Worm (Caenorhabditis elegans) whole organism, L3 larva: Measurements from ENCODE around the gene C13A2.7.
"Not testable (repeated sequence)": the region's sequence is repeated elsewhere in the genome, so short reads cannot be mapped to it uniquely, and the experiment has no call there.

Source experiments
- R02D3.7 ChIP-seq: fragments of 150-350 bp; optimal IDR thresholded peaks from 2 replicates; lab custom pipeline; 2014; ENCODE audit warnings: missing biosample characterization, missing genetic modification characterization
- ZK546.5 ChIP-seq: sonication (generic microtip); optimal IDR thresholded peaks from 2 replicates; lab custom pipeline; 2017; ENCODE audit warnings: missing biosample characterization, missing genetic modification characterization
- ceh-28 ChIP-seq: fragments of 150-350 bp; optimal IDR thresholded peaks from 2 replicates; lab custom pipeline; 2014; ENCODE audit warnings: missing biosample characterization, missing genetic modification reagents, missing genetic modification characterization
- ceh-82 ChIP-seq: fragments of 150-350 bp; optimal IDR thresholded peaks from 2 replicates; lab custom pipeline; 2014; ENCODE audit warnings: missing biosample characterization, missing genetic modification characterization
- ceh-9 ChIP-seq: sonication (generic microtip); optimal IDR thresholded peaks from 2 replicates; lab custom pipeline; 2018; ENCODE audit warnings: missing biosample characterization, missing genetic modification characterization
- egl-27 ChIP-seq: sonication (generic microtip); optimal IDR thresholded peaks from 4 replicates; lab custom pipeline; 2017; ENCODE audit warnings: missing biosample characterization, missing genetic modification reagents, missing genetic modification characterization
- egl-5 ChIP-seq: fragments of 150-350 bp; optimal IDR thresholded peaks from 2 replicates; lab custom pipeline; 2017; ENCODE audit warnings: missing biosample characterization, missing genetic modification reagents, missing genetic modification characterization, inconsistent platforms
- elt-1 ChIP-seq: fragments of 150-350 bp; optimal IDR thresholded peaks from 2 replicates; lab custom pipeline; 2014; ENCODE audit warnings: missing biosample characterization, missing genetic modification characterization
- elt-3 ChIP-seq, 3 experiments: fragments of 150-350 bp in 1 of 3; sonication (generic microtip) in 2 of 3; optimal IDR thresholded peaks; 2 replicates in 2 of 3; 4 replicates in 1 of 3; lab custom pipeline; 2014 to 2017; ENCODE audit warnings: missing biosample characterization in 3 of 3, missing genetic modification characterization in 3 of 3
- eor-1 ChIP-seq, 2 experiments: fragments of 150-350 bp; optimal IDR thresholded peaks; 2 replicates each; lab custom pipeline; 2014 to 2018; ENCODE audit warnings: missing biosample characterization in 2 of 2, missing genetic modification characterization in 2 of 2
- fkh-2 ChIP-seq: fragments of 150-350 bp; optimal IDR thresholded peaks from 2 replicates; lab custom pipeline; 2014; ENCODE audit warnings: missing biosample characterization, missing genetic modification reagents, missing genetic modification characterization
- fos-1 ChIP-seq: fragments of 150-350 bp; optimal IDR thresholded peaks from 2 replicates; lab custom pipeline; 2014; ENCODE audit warnings: missing biosample characterization, missing genetic modification characterization
- hmg-11 ChIP-seq: sonication (generic microtip); optimal IDR thresholded peaks from 2 replicates; lab custom pipeline; 2016; ENCODE audit warnings: missing genetic modification characterization, missing compliant biosample characterization
- jun-1 ChIP-seq: fragments of 150-350 bp; optimal IDR thresholded peaks from 2 replicates; lab custom pipeline; 2014; ENCODE audit warnings: missing biosample characterization, missing genetic modification reagents, missing genetic modification characterization
- lin-15B ChIP-seq: fragments of 150-350 bp; optimal IDR thresholded peaks from 2 replicates; lab custom pipeline; 2014; ENCODE audit warnings: missing biosample characterization, missing genetic modification characterization
- mdl-1 ChIP-seq: fragments of 150-350 bp; optimal IDR thresholded peaks from 2 replicates; lab custom pipeline; 2014; ENCODE audit warnings: missing biosample characterization, missing genetic modification characterization
- mml-1 ChIP-seq: fragments of 150-350 bp; sonication (generic microtip); optimal IDR thresholded peaks from 3 replicates; lab custom pipeline; 2014; ENCODE audit warnings: missing biosample characterization, missing genetic modification characterization
- nhr-11 ChIP-seq: fragments of 150-350 bp; optimal IDR thresholded peaks from 2 replicates; lab custom pipeline; 2014; ENCODE audit warnings: missing biosample characterization, missing genetic modification characterization
- nhr-12 ChIP-seq: fragments of 150-350 bp; optimal IDR thresholded peaks from 2 replicates; lab custom pipeline; 2014; ENCODE audit warnings: missing biosample characterization, missing genetic modification characterization
- nhr-237 ChIP-seq: fragments of 150-350 bp; optimal IDR thresholded peaks from 2 replicates; lab custom pipeline; 2014; ENCODE audit warnings: missing biosample characterization, missing genetic modification characterization
- nhr-28 ChIP-seq: fragments of 150-350 bp; optimal IDR thresholded peaks from 2 replicates; lab custom pipeline; 2014; ENCODE audit warnings: missing biosample characterization, missing genetic modification characterization
- nhr-76 ChIP-seq: fragments of 150-350 bp; sonication (generic microtip); optimal IDR thresholded peaks from 5 replicates; lab custom pipeline; 2014; ENCODE audit warnings: missing biosample characterization, missing genetic modification characterization
- nhr-77 ChIP-seq: fragments of 150-350 bp; optimal IDR thresholded peaks from 2 replicates; lab custom pipeline; 2014; ENCODE audit warnings: missing biosample characterization, missing genetic modification characterization
- skn-1 ChIP-seq: fragments of 150-350 bp; optimal IDR thresholded peaks from 2 replicates; lab custom pipeline; 2014; ENCODE audit warnings: missing biosample characterization, missing genetic modification characterization
- unc-39 ChIP-seq: sonication (generic microtip); optimal IDR thresholded peaks from 4 replicates; lab custom pipeline; 2017; ENCODE audit warnings: missing biosample characterization, missing genetic modification characterization
- zag-1 ChIP-seq: fragments of 150-350 bp; optimal IDR thresholded peaks from 2 replicates; lab custom pipeline; 2014; ENCODE audit warnings: missing biosample characterization, missing genetic modification characterization
- ztf-11 ChIP-seq: fragments of 150-350 bp; optimal IDR thresholded peaks from 2 replicates; lab custom pipeline; 2014; ENCODE audit warnings: missing biosample characterization, missing genetic modification characterization

The C13A2.7 gene

ce11 chrV:7288699-7289098 lies 22.6 kb downstream of the C13A2.7 start, which contains the start of gene C13A2.1:
TSS of gene C13A2.1 (plus strand) at chrV:7288999.
- TF ChIP-seq elt-1: no peak
- TF ChIP-seq unc-39: no peak
- no peak for TF ChIP-seq egl-5 (tag; lab: Kevin White, UChicago)
- TF ChIP-seq zag-1 (tag; lab: Kevin White, UChicago): no peak
- no peak for TF ChIP-seq lin-15B (tag; lab: Kevin White, UChicago)
- no peak for TF ChIP-seq nhr-11 (tag; lab: Kevin White, UChicago)

- TF ChIP-seq ztf-11 (tag; lab: Kevin White, UChicago): no peak
- no peak for TF ChIP-seq fos-1 (tag; lab: Kevin White, UChicago)
- no peak for TF ChIP-seq nhr-237
- no peak for TF ChIP-seq hmg-11 (tag; lab: Kevin White, UChicago)
- TF ChIP-seq fkh-2 (tag; lab: Kevin White, UChicago): no peak
- TF ChIP-seq ceh-82 (tag; lab: Kevin White, UChicago): no peak
- TF ChIP-seq R02D3.7 (tag; lab: Kevin White, UChicago): no peak
- no peak for TF ChIP-seq mml-1 (tag; lab: Kevin White, UChicago)
- TF ChIP-seq nhr-76 (tag; lab: Kevin White, UChicago): no peak
These were observed 29.1 kb downstream of the C13A2.7 start, which contains the start of gene F07G11.4 for ce11 chrV:7295270-7295669. TSS of gene F07G11.4 (minus strand) at chrV:7295370.

ce11 chrV:7297263-7297662 lies 31.1 kb downstream of the C13A2.7 start, which contains the start of gene srj-32:
TSS of gene srj-32 (minus strand) at chrV:7297363.
- TF ChIP-seq nhr-12 (tag; lab: Kevin White, UChicago) (no peak), ceh-28 (tag; lab: Kevin White, UChicago) (no peak), nhr-11 (tag; lab: Kevin White, UChicago) (no peak)

- TF ChIP-seq unc-39 (no peak), skn-1 (tag; lab: Kevin White, UChicago) (no peak), lin-15B (tag; lab: Kevin White, UChicago) (no peak), jun-1 (tag; lab: Kevin White, UChicago) (no peak), egl-27 (tag; lab: Kevin White, UChicago) (no peak), nhr-11 (tag; lab: Kevin White, UChicago) (no peak), nhr-77 (tag; lab: Kevin White, UChicago) (no peak), ZK546.5 (tag; lab: Kevin White, UChicago) (no peak)
These were observed 32.3 kb downstream of the C13A2.7 start, which contains the start of gene F07G11.3 for ce11 chrV:7298463-7298862. TSS of gene F07G11.3 (plus strand) at chrV:7298763.

ce11 chrV:7304506-7304905 lies 38.4 kb downstream of the C13A2.7 start, which contains the start of gene F07G11.2:
TSS of gene F07G11.2 (plus strand) at chrV:7304806.
- TF ChIP-seq eor-1 (tag; optimal IDR thresholded peaks at IDR 0.05; lab: Kevin White, UChicago); nhr-12 (tag; lab: Kevin White, UChicago); nhr-77 (tag; lab: Kevin White, UChicago): not testable (repeated sequence)

- TF ChIP-seq nhr-28 (tag; lab: Kevin White, UChicago) (no peak), ceh-82 (tag; lab: Kevin White, UChicago) (no peak), nhr-77 (tag; lab: Kevin White, UChicago) (no peak), ceh-9 (tag; lab: Kevin White, UChicago) (no peak), unc-39 (no peak), mdl-1 (tag; lab: Kevin White, UChicago) (no peak), mml-1 (tag; lab: Kevin White, UChicago) (no peak), jun-1 (tag; lab: Kevin White, UChicago) (no peak), ceh-28 (tag; lab: Kevin White, UChicago) (no peak), elt-3 (tag; optimal IDR thresholded peaks at IDR 0.05; lab: Kevin White, UChicago) (no peak), elt-1 (no peak), zag-1 (tag; lab: Kevin White, UChicago) (no peak)
These were observed 41.0 kb downstream of the C13A2.7 start, which contains the start of gene F07G11.1 for ce11 chrV:7307089-7307488. TSS of gene F07G11.1 (plus strand) at chrV:7307389.

- TF ChIP-seq R02D3.7 (tag; lab: Kevin White, UChicago): no peak
These were observed 47.1 kb downstream of the C13A2.7 start, which contains the start of gene srx-6 for ce11 chrV:7313233-7313632. TSS of gene srx-6 (minus strand) at chrV:7313333.
